Worm (Caenorhabditis elegans) whole organism, L4 larva: ENCODE measurements around the gene C44E12.1.

ENCODE experiments used
- F26F4.8 ChIP-seq: fragments of 200-800 bp; sonication (Bioruptor generic); conservative IDR thresholded peaks from 2 replicates; pipeline ENCODE4 v1.3.6; 2022; ENCODE audit warnings: missing genetic modification characterization, missing compliant biosample characterization
- F49E8.2 ChIP-seq: sonication (generic microtip); optimal IDR thresholded peaks from 2 replicates; lab custom pipeline; 2016; ENCODE audit warnings: missing compliant biosample characterization, mild to moderate bottlenecking, missing genetic modification characterization, borderline replicate concordance
- R02D3.7 ChIP-seq: fragments of 150-350 bp; sonication (generic microtip); optimal IDR thresholded peaks from 3 replicates; lab custom pipeline; 2014; ENCODE audit warnings: missing biosample characterization, missing genetic modification characterization
- Y75B8A.6 ChIP-seq: fragments of 200-800 bp; sonication (Bioruptor generic); IDR thresholded peaks from 2 replicates; pipeline ENCODE4 v1.3.6; 2022; ENCODE audit warnings: missing genetic modification reagents, missing genetic modification characterization, missing compliant biosample characterization
- aha-1 ChIP-seq: fragments of 150-350 bp; peaks from one replicate; lab custom pipeline; 2014; ENCODE audit warnings: missing biosample characterization, missing genetic modification characterization
- attf-4 ChIP-seq: sonication (generic microtip); optimal IDR thresholded peaks from 3 replicates; lab custom pipeline; 2017; ENCODE audit warnings: missing biosample characterization, missing genetic modification characterization
- ceh-20 ChIP-seq: fragments of 200-800 bp; sonication (Bioruptor generic); IDR thresholded peaks from 2 replicates; pipeline ENCODE4 v1.3.6; 2022; ENCODE audit warnings: missing genetic modification reagents, missing genetic modification characterization, missing compliant biosample characterization
- ceh-62 ChIP-seq: sonication (generic microtip); optimal IDR thresholded peaks from 2 replicates; lab custom pipeline; 2017; ENCODE audit warnings: missing biosample characterization, missing genetic modification characterization
- ces-1 ChIP-seq: fragments of 150-350 bp; sonication (generic microtip); optimal IDR thresholded peaks from 4 replicates; lab custom pipeline; 2014; ENCODE audit warnings: missing biosample characterization, missing genetic modification reagents, missing genetic modification characterization
- daf-16 ChIP-seq, 3 experiments: sonication (generic microtip); optimal IDR thresholded peaks; 2 replicates each; lab custom pipeline; 2016 to 2017; ENCODE audit warnings: missing genetic modification characterization in 3 of 3, missing genetic modification reagents in 3 of 3, mild to moderate bottlenecking in 2 of 3, missing compliant biosample characterization in 2 of 3, missing biosample characterization in 1 of 3, moderate library complexity in 1 of 3
- daf-19 ChIP-seq: fragments of 200-800 bp; sonication (Bioruptor generic); conservative IDR thresholded peaks from 2 replicates; pipeline ENCODE4 v1.3.6; 2022; ENCODE audit warnings: missing genetic modification characterization, missing compliant biosample characterization
- dmd-8 ChIP-seq: fragments of 200-800 bp; sonication (Bioruptor generic); IDR thresholded peaks from 2 replicates; pipeline ENCODE4 v1.3.6; 2022; ENCODE audit warnings: missing genetic modification characterization, missing compliant biosample characterization
- dmd-9 ChIP-seq: fragments of 200-800 bp; sonication (Bioruptor generic); IDR thresholded peaks from 2 replicates; pipeline ENCODE4 v1.3.6; 2022; ENCODE audit warnings: missing genetic modification reagents, missing genetic modification characterization, missing compliant biosample characterization
- egl-43 ChIP-seq: fragments of 200-800 bp; sonication (Bioruptor generic); IDR thresholded peaks from 2 replicates; pipeline ENCODE4 v1.3.6; 2022; ENCODE audit warnings: missing genetic modification reagents, missing genetic modification characterization, missing compliant biosample characterization
- gei-8 ChIP-seq: fragments of 200-800 bp; sonication (Bioruptor generic); optimal IDR thresholded peaks from 2 replicates; lab custom pipeline; 2018; ENCODE audit warnings: mild to moderate bottlenecking, missing genetic modification characterization, missing compliant biosample characterization
- hlh-11 ChIP-seq: fragments of 200-800 bp; sonication (Bioruptor generic); optimal IDR thresholded peaks from 2 replicates; lab custom pipeline; 2018; ENCODE audit warnings: mild to moderate bottlenecking, missing genetic modification characterization, missing compliant biosample characterization
- hlh-30 ChIP-seq: sonication (generic microtip); optimal IDR thresholded peaks from 2 replicates; lab custom pipeline; 2017; ENCODE audit warnings: antibody characterized with exemption, mild to moderate bottlenecking, missing genetic modification characterization, missing compliant biosample characterization; ENCODE audit not compliant: insufficient read depth
- lin-13 ChIP-seq: fragments of 150-350 bp; optimal IDR thresholded peaks from 2 replicates; lab custom pipeline; 2014; ENCODE audit warnings: missing biosample characterization, missing genetic modification reagents, missing genetic modification characterization
- lin-15B ChIP-seq: fragments of 150-350 bp; sonication (generic microtip); optimal IDR thresholded peaks from 3 replicates; lab custom pipeline; 2014; ENCODE audit warnings: missing biosample characterization, missing genetic modification characterization
- lsy-2 ChIP-seq, 2 experiments: fragments of 150-350 bp in 1 of 2; sonication (generic microtip) in 1 of 2; optimal IDR thresholded peaks; 2 replicates each; lab custom pipeline; 2014 to 2017; ENCODE audit warnings: missing biosample characterization in 2 of 2, missing genetic modification characterization in 2 of 2
- mdl-1 ChIP-seq, 2 experiments: fragments of 150-350 bp in 1 of 2; sonication (generic microtip) in 1 of 2; optimal IDR thresholded peaks; 2 replicates each; lab custom pipeline; 2014 to 2017; ENCODE audit warnings: missing biosample characterization in 2 of 2, missing genetic modification characterization in 2 of 2
- mep-1 ChIP-seq: fragments of 150-350 bp; sonication (generic microtip); optimal IDR thresholded peaks from 3 replicates; lab custom pipeline; 2014; ENCODE audit warnings: missing biosample characterization, missing genetic modification characterization
- nhr-11 ChIP-seq: fragments of 150-350 bp; optimal IDR thresholded peaks from 2 replicates; lab custom pipeline; 2014; ENCODE audit warnings: missing biosample characterization, missing genetic modification characterization
- nhr-237 ChIP-seq: sonication (generic microtip); optimal IDR thresholded peaks from 2 replicates; lab custom pipeline; 2017; ENCODE audit warnings: missing biosample characterization, missing genetic modification characterization
- nhr-25 ChIP-seq: sonication (generic microtip); optimal IDR thresholded peaks from 2 replicates; lab custom pipeline; 2017; ENCODE audit warnings: missing genetic modification characterization, mild to moderate bottlenecking, missing compliant biosample characterization, antibody characterized with exemption, moderate library complexity, borderline replicate concordance; ENCODE audit not compliant: insufficient read depth
- nhr-28 ChIP-seq: fragments of 150-350 bp; optimal IDR thresholded peaks from 2 replicates; lab custom pipeline; 2014; ENCODE audit warnings: missing biosample characterization, missing genetic modification characterization
- nhr-48 ChIP-seq: sonication (generic microtip); optimal IDR thresholded peaks from 2 replicates; lab custom pipeline; 2016; ENCODE audit warnings: mild to moderate bottlenecking, missing genetic modification characterization, missing compliant biosample characterization
- pha-4 ChIP-seq, 2 experiments: fragments of 150-350 bp in 1 of 2; fragments of 200-800 bp in 1 of 2; sonication (Bioruptor generic) in 1 of 2; IDR thresholded peaks in 1 of 2; optimal IDR thresholded peaks in 1 of 2; 2 replicates each; pipeline versions ENCODE4 v1.3.6 to Lab custom; 2014 to 2022; ENCODE audit warnings: missing genetic modification characterization in 2 of 2, missing genetic modification reagents in 2 of 2, missing biosample characterization in 1 of 2, missing compliant biosample characterization in 1 of 2
- snpc-4 ChIP-seq: fragments of 150-350 bp; optimal IDR thresholded peaks from 2 replicates; lab custom pipeline; 2014; ENCODE audit warnings: missing biosample characterization, missing genetic modification characterization
- tag-97 ChIP-seq: fragments of 200-800 bp; sonication (Bioruptor generic); IDR thresholded peaks from 2 replicates; pipeline ENCODE4 v1.3.6; 2022; ENCODE audit warnings: missing genetic modification characterization, missing compliant biosample characterization
- unc-130 ChIP-seq: sonication (generic microtip); optimal IDR thresholded peaks from 2 replicates; lab custom pipeline; 2016; ENCODE audit warnings: missing genetic modification reagents, missing genetic modification characterization, missing compliant biosample characterization
- unc-62 ChIP-seq, 3 experiments: fragments of 150-350 bp in 1 of 3; sonication (generic microtip); optimal IDR thresholded peaks in 2 of 3; peaks in 1 of 3; 1 replicate in 1 of 3; 2 replicates in 2 of 3; lab custom pipeline; 2014 to 2017; ENCODE audit warnings: missing biosample characterization in 3 of 3, missing genetic modification characterization in 3 of 3, missing genetic modification reagents in 3 of 3, missing genotype in 1 of 3
- vab-7 ChIP-seq: fragments of 200-800 bp; sonication (Bioruptor generic); IDR thresholded peaks from 2 replicates; pipeline ENCODE4 v1.3.6; 2022; ENCODE audit warnings: missing genetic modification reagents, missing genetic modification characterization, missing compliant biosample characterization

The C44E12.1 gene

DNA sequence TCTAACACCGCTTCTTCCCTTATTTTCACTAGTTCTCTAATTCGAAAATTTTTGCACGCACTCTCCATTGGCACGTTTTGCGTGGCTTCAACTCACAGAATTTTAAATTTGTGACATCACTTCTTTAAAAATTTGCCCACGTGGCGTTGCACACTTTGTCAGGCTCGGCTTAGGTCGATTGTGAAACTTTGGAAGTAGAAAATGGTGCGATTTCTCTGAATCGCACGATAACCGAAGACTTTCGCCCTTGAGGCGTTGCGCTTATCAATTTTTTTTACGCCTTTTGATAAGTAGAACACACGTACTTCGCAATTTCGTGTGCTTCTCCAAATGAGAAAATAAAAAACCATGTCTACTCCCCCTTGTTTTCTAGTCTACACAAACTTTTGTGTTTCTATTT lies 18.4 kb upstream of the C44E12.1 start (continued):
- TF ChIP-seq nhr-28 (tag; lab: Kevin White, UChicago) (peak; percentile 85), nhr-11 (tag; lab: Kevin White, UChicago) (no peak), lin-15B (tag; lab: Kevin White, UChicago) (no peak), tag-97 (GFP tag; lab: Robert Waterston, UW) (no peak), unc-62 (GFP tag; optimal IDR thresholded peaks at IDR 0.05 in 1 of 2; lab: Kevin White, UChicago) (no peak), unc-62 (tag; optimal IDR thresholded peaks at IDR 0.05; lab: Kevin White, UChicago) (no peak), F49E8.2 (tag; lab: Kevin White, UChicago) (no peak), nhr-237 (no peak), gei-8 (no peak), pha-4 (GFP tag; IDR thresholded peaks at IDR 0.05; lab: Robert Waterston, UW) (peak; percentile 48; the same call in 1 of the 2 replicates), pha-4 (tag; optimal IDR thresholded peaks at IDR 0.05; lab: Kevin White, UChicago) (no peak), ceh-62 (tag; lab: Kevin White, UChicago) (no peak), vab-7 (GFP tag; lab: Robert Waterston, UW) (no peak), F26F4.8 (GFP tag; lab: Robert Waterston, UW) (no peak), unc-130 (GFP tag; lab: Kevin White, UChicago) (no peak)
- TF ChIP-seq, all 104 proteins: peak for 18

DNA sequence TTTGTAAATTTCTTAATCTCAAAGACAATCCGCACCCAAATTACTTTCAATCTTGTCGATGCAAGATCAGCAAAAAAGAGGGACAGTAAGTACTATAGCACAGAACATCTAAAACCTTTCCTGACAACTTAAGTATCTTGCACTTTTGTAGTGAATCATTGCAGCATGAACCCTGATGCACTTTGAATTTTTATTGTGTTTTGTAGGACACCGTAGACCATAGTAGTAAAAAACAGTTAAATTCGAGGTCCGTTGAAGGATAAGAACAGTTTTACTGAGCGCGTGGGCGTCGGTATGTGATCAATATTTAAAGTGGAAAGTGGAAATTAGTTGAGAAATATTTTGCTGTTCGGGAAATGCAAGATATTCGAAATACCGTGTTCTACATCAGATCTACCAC lies 14.5 kb upstream of the C44E12.1 start:
- TF ChIP-seq dmd-9 (GFP tag; lab: Robert Waterston, UW) (no peak), ceh-20 (no peak), Y75B8A.6 (no peak), unc-62 (GFP tag; optimal IDR thresholded peaks at IDR 0.05 in 1 of 2; lab: Kevin White, UChicago) (peak in 1 of 2 experiments; percentile 91), unc-62 (tag; optimal IDR thresholded peaks at IDR 0.05; lab: Kevin White, UChicago) (no peak)

- TF ChIP-seq egl-43 (no peak), unc-62 (GFP tag; optimal IDR thresholded peaks at IDR 0.05 in 1 of 2; lab: Kevin White, UChicago) (peak in 1 of 2 experiments; percentile 95), unc-62 (tag; optimal IDR thresholded peaks at IDR 0.05; lab: Kevin White, UChicago) (no peak), snpc-4 (tag; lab: Kevin White, UChicago) (no peak), ces-1 (GFP tag; lab: Kevin White, UChicago) (no peak)
Observed at ce11 chrX:7583930-7584329, 12.8 kb upstream of the C44E12.1 start.

- TF ChIP-seq attf-4 (tag; lab: Kevin White, UChicago) (no peak), mep-1 (tag; lab: Kevin White, UChicago) (peak; percentile 55), daf-19 (GFP tag; lab: Robert Waterston, UW) (no peak), daf-16 (GFP tag; optimal IDR thresholded peaks at IDR 0.05; lab: Kevin White, UChicago) (no peak), daf-16 (tag; optimal IDR thresholded peaks at IDR 0.05; lab: Kevin White, UChicago) (no peak), dmd-8 (GFP tag; lab: Robert Waterston, UW) (no peak), hlh-30 (tag; lab: Kevin White, UChicago) (peak; percentile 46), R02D3.7 (tag; lab: Kevin White, UChicago) (no peak), nhr-25 (tag; lab: Kevin White, UChicago) (peak; percentile 32), nhr-48 (tag; lab: Kevin White, UChicago) (no peak), hlh-11 (peak; percentile 25), lsy-2 (tag; optimal IDR thresholded peaks at IDR 0.05; lab: Kevin White, UChicago) (peak in 1 of 2 experiments; percentile 29), lin-13 (no peak), lin-15B (tag; lab: Kevin White, UChicago) (no peak), nhr-28 (tag; lab: Kevin White, UChicago) (peak; percentile 77), mdl-1 (tag; optimal IDR thresholded peaks at IDR 0.05; lab: Kevin White, UChicago) (peak in 1 of 2 experiments; percentile 49), aha-1 (no peak)
Observed at ce11 chrX:7585610-7586259, 11.0 kb upstream of the C44E12.1 start, which contains the start of gene adt-2. adt-2 (plus strand) TSS chrX:7586209.
